Worm (Caenorhabditis elegans): Measurements from ENCODE around the gene F58A4.6.

F58A4.6 gene

DNA sequence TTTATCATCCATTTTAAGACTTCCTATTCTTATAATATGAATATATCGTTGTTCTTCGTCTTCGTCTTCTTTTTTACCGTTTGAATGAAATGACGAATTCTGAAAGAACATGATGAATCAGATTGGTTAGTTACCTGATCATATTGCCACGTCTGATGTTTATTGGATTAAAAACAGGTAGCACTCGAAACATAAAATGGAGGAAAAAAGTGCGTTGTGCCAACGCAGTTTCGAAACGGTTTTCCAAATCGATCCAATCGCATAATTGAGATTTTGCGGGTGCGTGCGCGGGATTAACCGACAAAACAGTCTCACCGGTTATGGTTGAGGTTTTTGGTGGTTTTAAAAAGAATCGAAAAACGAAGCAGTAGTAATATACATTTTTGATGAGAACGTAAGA is 18.7 kb upstream of the F58A4.6 start, which contains the start of gene rom-2:
TSS of gene rom-2 (minus strand) at position 101 of the 400 bp plus-strand sequence.
- no peak for TF ChIP-seq klf-2 (GFP tag; conservative IDR thresholded peaks at IDR 0.05)

DNA sequence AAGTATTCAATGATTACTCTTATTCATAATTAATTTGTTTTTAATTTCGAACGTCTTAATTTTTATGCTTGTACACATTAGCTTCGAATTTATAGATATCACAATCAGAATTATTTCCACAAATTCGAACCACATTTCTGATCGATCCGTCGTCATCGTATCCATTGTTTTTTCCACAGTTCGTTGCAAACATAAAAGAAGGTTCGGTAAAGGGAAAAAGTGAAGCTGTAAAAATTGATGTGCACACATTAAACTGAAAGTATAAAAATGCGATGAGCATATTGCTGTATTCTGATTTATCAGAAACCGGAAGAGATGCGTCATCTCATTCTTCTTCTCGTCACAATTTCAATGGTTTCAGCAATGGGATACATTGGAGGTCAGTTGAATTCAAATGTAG is 17.2 kb upstream of the F58A4.6 start, which contains the start of gene C48B4.12:
TSS of gene C48B4.12 (plus strand) at position 301 of the 400 bp plus-strand sequence.
- no peak for TF ChIP-seq med-1 (GFP tag; optimal IDR thresholded peaks at IDR 0.05; ENCODE audit: insufficient read depth)
- TF ChIP-seq ztf-23 (GFP tag; IDR thresholded peaks at IDR 0.05): no peak
- TF ChIP-seq ref-1 (GFP tag; conservative IDR thresholded peaks at IDR 0.05): no peak
- no peak for TF ChIP-seq ztf-29 (GFP tag; IDR thresholded peaks at IDR 0.05)
- TF ChIP-seq cog-1 (tag; optimal IDR thresholded peaks at IDR 0.05): no peak
- no peak for TF ChIP-seq T22C8.4 (GFP tag; IDR thresholded peaks at IDR 0.05)
- TF ChIP-seq flt-1 (GFP tag; IDR thresholded peaks at IDR 0.05): no peak
- no peak for TF ChIP-seq klf-2 (GFP tag; conservative IDR thresholded peaks at IDR 0.05)
- no peak for TF ChIP-seq tab-1 (GFP tag; IDR thresholded peaks at IDR 0.05)

DNA sequence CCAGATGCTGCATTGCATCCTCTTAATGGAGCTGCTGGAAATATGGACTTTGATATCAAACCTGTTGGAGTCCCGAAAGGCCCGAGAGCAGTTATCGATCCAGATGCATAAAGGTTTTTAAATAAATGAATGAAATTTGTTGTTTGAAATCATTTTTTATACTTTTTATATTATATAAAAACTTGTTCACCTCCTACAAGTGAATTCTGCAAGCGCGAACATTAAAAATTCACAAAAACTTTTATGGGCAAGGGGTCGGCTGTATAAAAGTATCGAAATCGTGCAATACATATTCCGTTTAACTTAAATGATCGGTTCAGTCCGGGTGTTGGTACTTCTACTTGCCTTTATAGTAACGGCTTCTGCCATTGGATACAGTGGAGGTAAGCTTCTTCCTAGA is 16.1 kb upstream of the F58A4.6 start, which contains the start of gene F58A4.1:
TSS of gene F58A4.1 (plus strand) at position 301 of the 400 bp plus-strand sequence.
- TF ChIP-seq tab-1 (GFP tag; IDR thresholded peaks at IDR 0.05) (no peak), ref-1 (GFP tag; conservative IDR thresholded peaks at IDR 0.05) (no peak), flt-1 (GFP tag; IDR thresholded peaks at IDR 0.05) (no peak), ztf-29 (GFP tag; IDR thresholded peaks at IDR 0.05) (no peak), ztf-23 (GFP tag; IDR thresholded peaks at IDR 0.05) (no peak), cog-1 (tag; optimal IDR thresholded peaks at IDR 0.05) (no peak), T22C8.4 (GFP tag; IDR thresholded peaks at IDR 0.05) (no peak), klf-2 (GFP tag; conservative IDR thresholded peaks at IDR 0.05) (no peak)

ce11 chrIII:9600645-9601044 is 13.6 kb upstream of the F58A4.6 start, which contains the start of gene F58A4.2:
F58A4.2 (minus strand) TSS chrIII:9600745.
- TF ChIP-seq flt-1 (GFP tag; IDR thresholded peaks at IDR 0.05) (no peak), ztf-29 (GFP tag; IDR thresholded peaks at IDR 0.05) (no peak), tab-1 (GFP tag; IDR thresholded peaks at IDR 0.05) (no peak), T22C8.4 (GFP tag; IDR thresholded peaks at IDR 0.05) (no peak), ref-1 (GFP tag; conservative IDR thresholded peaks at IDR 0.05) (no peak), ztf-23 (GFP tag; IDR thresholded peaks at IDR 0.05) (no peak), cog-1 (tag; optimal IDR thresholded peaks at IDR 0.05) (no peak), klf-2 (GFP tag; conservative IDR thresholded peaks at IDR 0.05) (no peak), med-1 (GFP tag; optimal IDR thresholded peaks at IDR 0.05; ENCODE audit: insufficient read depth) (no peak)

- TF ChIP-seq T22C8.4 (GFP tag; IDR thresholded peaks at IDR 0.05): no peak
- TF ChIP-seq flt-1 (GFP tag; IDR thresholded peaks at IDR 0.05): no peak
- TF ChIP-seq ztf-23 (GFP tag; IDR thresholded peaks at IDR 0.05): no peak
- no peak for TF ChIP-seq tab-1 (GFP tag; IDR thresholded peaks at IDR 0.05)
- TF ChIP-seq ref-1 (GFP tag; conservative IDR thresholded peaks at IDR 0.05): no peak
- no peak for TF ChIP-seq cog-1 (tag; optimal IDR thresholded peaks at IDR 0.05)
- no peak for TF ChIP-seq klf-2 (GFP tag; conservative IDR thresholded peaks at IDR 0.05)
- TF ChIP-seq ztf-29 (GFP tag; IDR thresholded peaks at IDR 0.05): no peak
These were observed 5.6 kb upstream of the F58A4.6 start, which contains the start of gene clec-161 for ce11 chrIII:9608650-9609049. clec-161 (minus strand) TSS chrIII:9608750.

DNA sequence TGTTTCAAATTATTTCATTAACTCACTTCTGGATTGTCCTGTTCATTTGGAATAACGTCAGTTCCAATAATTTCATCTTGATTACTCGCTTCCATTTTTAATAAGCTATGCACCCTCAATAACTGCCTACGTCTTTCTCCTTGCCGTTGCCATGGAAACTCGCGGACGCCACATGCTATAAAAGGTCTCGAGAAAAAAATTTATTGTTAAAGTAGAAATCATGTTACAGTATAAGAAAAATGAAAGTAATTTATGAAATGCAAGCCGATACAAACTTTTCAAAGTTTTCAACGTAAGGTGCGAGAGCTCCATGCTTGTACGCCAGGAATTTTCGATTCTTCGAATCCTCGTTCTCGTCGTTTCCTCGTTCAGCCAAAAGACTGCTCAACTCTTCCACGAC is 2.2 kb upstream of the F58A4.6 start, which contains the start of gene bbs-4:
TSS of gene bbs-4 (minus strand) at position 101 of the 400 bp plus-strand sequence.
- TF ChIP-seq cog-1 (tag; optimal IDR thresholded peaks at IDR 0.05) (no peak), ztf-23 (GFP tag; IDR thresholded peaks at IDR 0.05) (no peak), med-1 (GFP tag; optimal IDR thresholded peaks at IDR 0.05; ENCODE audit: insufficient read depth) (no peak), klf-2 (GFP tag; conservative IDR thresholded peaks at IDR 0.05) (no peak), ztf-29 (GFP tag; IDR thresholded peaks at IDR 0.05) (no peak), ref-1 (GFP tag; conservative IDR thresholded peaks at IDR 0.05) (no peak), T22C8.4 (GFP tag; IDR thresholded peaks at IDR 0.05) (no peak), tab-1 (GFP tag; IDR thresholded peaks at IDR 0.05) (no peak), flt-1 (GFP tag; IDR thresholded peaks at IDR 0.05) (no peak)

ce11 chrIII:9615114-9615513 is 832 bp downstream of the F58A4.6 start:
- TF ChIP-seq ztf-23 (GFP tag; IDR thresholded peaks at IDR 0.05): no peak

ce11 chrIII:9616426-9616825 is 2.1 kb downstream of the F58A4.6 start, which contains the start of gene hcp-3:
hcp-3 (minus strand) TSS chrIII:9616470.
- TF ChIP-seq ztf-29 (GFP tag; IDR thresholded peaks at IDR 0.05): no peak
- TF ChIP-seq T22C8.4 (GFP tag; IDR thresholded peaks at IDR 0.05): peak; percentile 85

ce11 chrIII:9616933-9617332 is 2.7 kb downstream of the F58A4.6 start:
- TF ChIP-seq klf-2 (GFP tag; conservative IDR thresholded peaks at IDR 0.05): no peak
- no peak for TF ChIP-seq cog-1 (tag; optimal IDR thresholded peaks at IDR 0.05)
- TF ChIP-seq med-1 (GFP tag; optimal IDR thresholded peaks at IDR 0.05; ENCODE audit: insufficient read depth): no peak
- no peak for TF ChIP-seq ztf-29 (GFP tag; IDR thresholded peaks at IDR 0.05)
- no peak for TF ChIP-seq flt-1 (GFP tag; IDR thresholded peaks at IDR 0.05)
- no peak for TF ChIP-seq T22C8.4 (GFP tag; IDR thresholded peaks at IDR 0.05)
- TF ChIP-seq ztf-23 (GFP tag; IDR thresholded peaks at IDR 0.05): no peak
- TF ChIP-seq ref-1 (GFP tag; conservative IDR thresholded peaks at IDR 0.05): no peak
- no peak for TF ChIP-seq tab-1 (GFP tag; IDR thresholded peaks at IDR 0.05)

- TF ChIP-seq ref-1 (GFP tag; conservative IDR thresholded peaks at IDR 0.05): no peak
- TF ChIP-seq med-1 (GFP tag; optimal IDR thresholded peaks at IDR 0.05; ENCODE audit: insufficient read depth): no peak
- no peak for TF ChIP-seq ztf-29 (GFP tag; IDR thresholded peaks at IDR 0.05)
- TF ChIP-seq T22C8.4 (GFP tag; IDR thresholded peaks at IDR 0.05): no peak
- TF ChIP-seq tab-1 (GFP tag; IDR thresholded peaks at IDR 0.05): no peak
- TF ChIP-seq flt-1 (GFP tag; IDR thresholded peaks at IDR 0.05): no peak
- TF ChIP-seq klf-2 (GFP tag; conservative IDR thresholded peaks at IDR 0.05): no peak
- TF ChIP-seq cog-1 (tag; optimal IDR thresholded peaks at IDR 0.05): no peak
- TF ChIP-seq ztf-23 (GFP tag; IDR thresholded peaks at IDR 0.05): no peak
These were observed 3.4 kb downstream of the F58A4.6 start for ce11 chrIII:9617599-9618262.

Data from whole organism, midembryonic.